Fruit fly (Drosophila melanogaster): ENCODE results near the gene CG15912.

CG15912 gene

DNA sequence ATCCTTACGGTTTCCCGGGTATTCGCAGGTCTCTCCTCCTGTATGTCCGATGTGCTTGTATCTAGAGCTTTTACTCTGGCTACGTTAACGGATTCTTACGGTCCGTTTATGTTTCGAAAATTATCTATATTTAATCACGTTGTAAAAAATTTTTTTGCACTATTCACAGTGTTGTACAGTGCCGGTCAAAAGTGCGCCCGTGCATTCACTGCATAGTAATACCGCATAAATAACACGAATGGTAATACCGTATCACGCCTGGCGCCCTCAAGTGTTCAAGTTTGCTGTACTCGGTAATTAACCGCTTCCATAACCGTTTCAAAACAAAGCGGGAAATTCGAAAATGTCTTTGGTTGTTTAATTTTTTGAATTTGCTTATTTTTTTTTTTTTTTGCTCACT is 5.1 kb downstream of the CG15912 start, which contains the start of gene CG11444:
Gene CG11444 (minus strand): TSS at position 400 of the 400 bp plus-strand sequence.
- TF ChIP-seq tj (GFP tag; optimal IDR thresholded peaks at IDR 0.05) (peak; percentile 12), kay (GFP tag; ENCODE audit: borderline replicate concordance) (no peak), CG14711 (tag; optimal IDR thresholded peaks at IDR 0.05) (peak; percentile 55), cic (GFP tag; optimal IDR thresholded peaks at IDR 0.05) (no peak), CG12768 (GFP tag; optimal IDR thresholded peaks at IDR 0.05) (no peak), CG11617 (GFP tag; optimal IDR thresholded peaks at IDR 0.05) (peak; percentile 1), cnc (optimal IDR thresholded peaks at IDR 0.05) (no peak), CG33017 (tag; optimal IDR thresholded peaks at IDR 0.05) (no peak), CG7101 (tag; optimal IDR thresholded peaks at IDR 0.05) (peak; percentile 69), ovo (GFP tag; optimal IDR thresholded peaks at IDR 0.05) (peak; percentile 52), CG1620 (GFP tag; optimal IDR thresholded peaks at IDR 0.05) (peak; percentile 85), bab1 (GFP tag; optimal IDR thresholded peaks at IDR 0.05) (peak; percentile 73), Mnt (GFP tag; optimal IDR thresholded peaks at IDR 0.05) (peak; percentile 92), Crg-1 (GFP tag; optimal IDR thresholded peaks at IDR 0.05) (peak; percentile 77), pad (GFP tag; optimal IDR thresholded peaks at IDR 0.05) (peak; percentile 70), toe (GFP tag; optimal IDR thresholded peaks at IDR 0.05) (no peak), CG7045 (GFP tag; optimal IDR thresholded peaks at IDR 0.05) (no peak), CG5204 (GFP tag; optimal IDR thresholded peaks at IDR 0.05) (no peak), Hr96 (GFP tag; optimal IDR thresholded peaks at IDR 0.05) (no peak), Clk (GFP tag; optimal IDR thresholded peaks at IDR 0.05) (no peak)

DNA sequence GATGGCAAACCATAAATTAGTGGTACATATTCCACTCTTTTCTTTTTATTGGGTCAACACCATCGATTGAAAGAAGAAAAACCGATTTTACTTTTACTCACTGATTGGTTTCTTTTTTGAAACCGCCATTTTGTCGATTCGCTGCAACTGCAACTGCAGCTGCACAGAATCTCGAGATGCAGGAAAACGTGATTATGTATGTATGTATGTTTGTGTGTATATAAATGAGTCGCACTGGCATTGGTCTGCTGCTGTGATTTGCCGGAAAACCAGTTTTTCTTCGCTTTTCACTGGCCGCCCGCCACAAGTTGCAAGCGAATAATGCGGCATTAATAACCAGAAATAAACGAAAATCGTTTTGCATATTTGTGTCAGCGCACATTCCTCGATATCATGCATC is 5.8 kb downstream of the CG15912 start:
- TF ChIP-seq tj (GFP tag; optimal IDR thresholded peaks at IDR 0.05) (no peak), CG5204 (GFP tag; optimal IDR thresholded peaks at IDR 0.05) (no peak), cic (GFP tag; optimal IDR thresholded peaks at IDR 0.05) (no peak), cnc (optimal IDR thresholded peaks at IDR 0.05) (no peak), kay (GFP tag; ENCODE audit: borderline replicate concordance) (no peak), CG7101 (tag; optimal IDR thresholded peaks at IDR 0.05) (no peak), CG1620 (GFP tag; optimal IDR thresholded peaks at IDR 0.05) (no peak), pad (GFP tag; optimal IDR thresholded peaks at IDR 0.05) (no peak), Crg-1 (GFP tag; optimal IDR thresholded peaks at IDR 0.05) (no peak), ovo (GFP tag; optimal IDR thresholded peaks at IDR 0.05) (no peak), toe (GFP tag; optimal IDR thresholded peaks at IDR 0.05) (no peak), Hr96 (GFP tag; optimal IDR thresholded peaks at IDR 0.05) (no peak), CG14711 (tag; optimal IDR thresholded peaks at IDR 0.05) (no peak), CG11617 (GFP tag; optimal IDR thresholded peaks at IDR 0.05) (no peak), CG12768 (GFP tag; optimal IDR thresholded peaks at IDR 0.05) (no peak), Clk (GFP tag; optimal IDR thresholded peaks at IDR 0.05) (no peak)

DNA sequence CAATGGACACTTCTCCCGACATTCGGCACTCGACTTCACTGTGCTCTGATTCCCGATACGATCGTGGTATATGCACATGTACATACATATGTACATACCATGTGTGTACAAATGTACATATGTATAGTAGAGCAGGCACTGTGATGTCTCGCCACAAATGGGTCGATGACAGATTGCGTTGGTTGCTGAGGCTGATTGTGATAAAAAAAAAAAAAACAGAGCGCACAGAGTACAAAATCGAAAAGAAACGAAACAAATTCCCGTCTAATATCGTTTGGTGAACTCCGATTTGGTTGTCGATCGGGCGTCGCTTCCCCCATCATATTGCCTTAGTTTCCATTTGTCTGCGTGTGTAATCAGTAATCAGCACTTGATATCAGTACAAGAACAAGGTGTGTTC is 7.0 kb downstream of the CG15912 start:
- TF ChIP-seq CG33017 (tag; optimal IDR thresholded peaks at IDR 0.05) (no peak), CG14711 (tag; optimal IDR thresholded peaks at IDR 0.05) (no peak), pad (GFP tag; optimal IDR thresholded peaks at IDR 0.05) (no peak), Hr96 (GFP tag; optimal IDR thresholded peaks at IDR 0.05) (no peak), CG11617 (GFP tag; optimal IDR thresholded peaks at IDR 0.05) (no peak), ovo (GFP tag; optimal IDR thresholded peaks at IDR 0.05) (no peak), cic (GFP tag; optimal IDR thresholded peaks at IDR 0.05) (no peak), cnc (optimal IDR thresholded peaks at IDR 0.05) (no peak), bab1 (GFP tag; optimal IDR thresholded peaks at IDR 0.05) (no peak), CG1620 (GFP tag; optimal IDR thresholded peaks at IDR 0.05) (no peak), CG7045 (GFP tag; optimal IDR thresholded peaks at IDR 0.05) (no peak), Crg-1 (GFP tag; optimal IDR thresholded peaks at IDR 0.05) (no peak), CG7101 (tag; optimal IDR thresholded peaks at IDR 0.05) (no peak), toe (GFP tag; optimal IDR thresholded peaks at IDR 0.05) (no peak), kay (GFP tag; ENCODE audit: borderline replicate concordance) (no peak), CG5204 (GFP tag; optimal IDR thresholded peaks at IDR 0.05) (no peak), Mnt (GFP tag; optimal IDR thresholded peaks at IDR 0.05) (no peak)

DNA sequence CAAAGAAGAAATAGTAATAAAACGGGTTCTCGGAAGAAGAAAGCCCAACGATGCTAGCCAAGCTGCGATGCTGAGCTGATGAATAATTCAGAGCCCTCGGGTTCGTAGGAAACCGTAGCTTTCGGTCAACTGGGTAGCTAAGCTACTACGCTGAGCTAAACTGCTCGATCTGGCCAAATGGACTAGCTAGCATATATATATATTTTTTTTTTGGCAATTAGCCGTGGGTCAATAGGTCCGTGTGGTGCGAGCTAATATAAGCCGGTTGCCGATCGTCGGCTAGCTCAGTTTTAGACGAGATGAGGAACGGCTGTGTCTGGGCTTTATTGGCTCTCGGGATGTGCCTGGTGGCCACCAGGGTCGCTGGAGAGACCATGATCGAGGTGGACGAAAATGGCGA is 8.9 kb downstream of the CG15912 start, which contains the start of gene CG3546:
Gene CG3546 (plus strand): TSS at position 301 of the 400 bp plus-strand sequence.
- TF ChIP-seq bab1 (GFP tag; optimal IDR thresholded peaks at IDR 0.05) (no peak), Hr96 (GFP tag; optimal IDR thresholded peaks at IDR 0.05) (no peak), CG1620 (GFP tag; optimal IDR thresholded peaks at IDR 0.05) (no peak), Clk (GFP tag; optimal IDR thresholded peaks at IDR 0.05) (no peak), cnc (optimal IDR thresholded peaks at IDR 0.05) (no peak), CG14711 (tag; optimal IDR thresholded peaks at IDR 0.05) (no peak), CG33017 (tag; optimal IDR thresholded peaks at IDR 0.05) (no peak), CG7101 (tag; optimal IDR thresholded peaks at IDR 0.05) (no peak)

DNA sequence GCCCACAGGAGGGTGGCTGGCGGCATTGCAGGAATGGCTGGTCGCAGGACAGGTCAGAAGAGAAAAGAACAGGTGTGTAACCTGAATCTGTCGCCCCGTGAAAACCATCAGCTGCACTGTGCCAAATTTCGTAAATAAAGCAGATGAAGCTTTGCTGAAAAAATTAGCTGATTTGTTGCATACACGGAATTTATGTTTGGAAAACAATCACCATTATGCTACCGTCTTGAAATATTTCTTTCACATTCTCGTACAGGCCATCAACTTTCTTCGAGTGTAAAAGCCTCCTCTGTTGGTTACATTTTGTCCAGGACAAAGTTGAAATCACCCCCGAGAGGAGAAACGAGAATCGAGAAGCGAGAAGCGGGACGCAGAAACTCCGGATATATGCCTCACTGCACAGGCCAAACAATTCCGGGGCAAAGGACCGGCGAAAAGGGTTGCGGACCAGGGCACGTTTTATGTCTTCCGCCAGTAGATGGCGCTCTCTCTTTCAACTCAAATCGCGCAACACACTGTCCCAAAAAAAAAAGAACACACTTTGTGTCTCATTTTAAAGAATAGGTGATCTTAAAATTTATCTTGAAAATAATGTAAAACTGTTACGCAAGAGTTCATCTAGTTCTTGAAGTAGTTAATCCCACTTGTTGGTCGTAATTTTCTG is 11.4 kb downstream of the CG15912 start:
- TF ChIP-seq CG33017 (tag; optimal IDR thresholded peaks at IDR 0.05) (no peak), CG11617 (GFP tag; optimal IDR thresholded peaks at IDR 0.05) (no peak)

DNA sequence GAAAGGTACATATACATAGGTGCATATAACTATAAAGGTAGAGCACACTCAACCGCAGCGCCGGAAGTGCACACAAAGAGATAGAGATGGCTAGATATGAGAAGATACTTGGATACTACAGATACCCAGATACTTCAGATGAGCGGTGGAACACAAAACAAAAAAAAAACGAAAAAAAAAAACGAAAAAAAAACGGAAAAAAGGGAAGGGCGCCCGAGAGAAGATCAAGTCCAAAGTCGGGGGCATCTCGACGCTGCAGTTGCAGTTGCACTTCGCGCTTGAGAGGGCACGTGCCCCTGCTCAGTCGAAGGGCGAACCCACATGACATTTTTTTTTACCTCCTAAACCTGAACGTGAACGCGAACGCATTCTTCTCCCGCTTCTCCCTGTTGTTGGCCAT is 15.1 kb downstream of the CG15912 start:
- TF ChIP-seq CG14711 (tag; optimal IDR thresholded peaks at IDR 0.05) (no peak), CG1620 (GFP tag; optimal IDR thresholded peaks at IDR 0.05) (no peak), kay (GFP tag; ENCODE audit: borderline replicate concordance) (no peak), CG7101 (tag; optimal IDR thresholded peaks at IDR 0.05) (no peak), CG33017 (tag; optimal IDR thresholded peaks at IDR 0.05) (no peak), pad (GFP tag; optimal IDR thresholded peaks at IDR 0.05) (no peak), CG12768 (GFP tag; optimal IDR thresholded peaks at IDR 0.05) (no peak)

Data from whole organism, adult.